Worm (Caenorhabditis elegans) whole organism, young adult: ENCODE data around the gene ZK1058.3.

Experiments used
- C06A6.2 ChIP-seq: fragments of 200-800 bp; sonication (Bioruptor generic); conservative IDR thresholded peaks from 2 replicates; pipeline ENCODE4 v1.3.6; 2022; ENCODE audit warnings: missing genetic modification characterization, missing compliant biosample characterization
- K12H6.12 ChIP-seq: fragments of 200-800 bp; sonication (Bioruptor generic); optimal IDR thresholded peaks from 2 replicates; lab custom pipeline; 2018; ENCODE audit warnings: mild to moderate bottlenecking, missing genetic modification characterization, missing compliant biosample characterization
- ama-1 ChIP-seq, 3 experiments: fragments of 150-350 bp in 1 of 3; sonication (generic microtip) in 2 of 3; optimal IDR thresholded peaks; 2 replicates each; lab custom pipeline; 2014 to 2018; ENCODE audit warnings: missing biosample characterization in 2 of 3, missing genetic modification characterization in 2 of 3, missing genetic modification reagents in 2 of 3
- hlh-12 ChIP-seq: sonication (generic microtip); optimal IDR thresholded peaks from 2 replicates; lab custom pipeline; 2016; ENCODE audit warnings: missing genetic modification characterization, missing compliant biosample characterization
- lin-40 ChIP-seq: sonication (generic microtip); optimal IDR thresholded peaks from 2 replicates; lab custom pipeline; 2016; ENCODE audit warnings: missing genetic modification characterization, mild to moderate bottlenecking, missing compliant biosample characterization, missing genotype, missing genetic modification reagents
- lsl-1 ChIP-seq: fragments of 200-800 bp; sonication (Bioruptor generic); optimal IDR thresholded peaks from 2 replicates; lab custom pipeline; 2018; ENCODE audit warnings: mild to moderate bottlenecking, missing genetic modification characterization, moderate library complexity, missing compliant biosample characterization
- nhr-80 ChIP-seq: sonication (generic microtip); optimal IDR thresholded peaks from 2 replicates; lab custom pipeline; 2016; ENCODE audit warnings: missing genetic modification characterization, missing compliant biosample characterization
- snpc-3.4 ChIP-seq: sonication (generic microtip); optimal IDR thresholded peaks from 2 replicates; lab custom pipeline; 2017; ENCODE audit warnings: missing genetic modification characterization, mild to moderate bottlenecking, missing compliant biosample characterization, antibody characterized with exemption, moderate library complexity, missing genotype, missing genetic modification reagents
- snpc-4 ChIP-seq, 5 experiments: fragments of 150-350 bp in 1 of 5; sonication (generic microtip) in 4 of 5; optimal IDR thresholded peaks; 2 replicates each; lab custom pipeline; 2014 to 2018; ENCODE audit warnings: missing genetic modification characterization in 5 of 5, missing biosample characterization in 3 of 5, antibody characterized with exemption in 2 of 5, mild to moderate bottlenecking in 2 of 5, missing compliant biosample characterization in 2 of 5, missing genotype in 2 of 5, moderate library complexity in 2 of 5, missing genetic modification reagents in 1 of 5
- tlf-1 ChIP-seq: fragments of 200-800 bp; sonication (Bioruptor generic); optimal IDR thresholded peaks from 2 replicates; lab custom pipeline; 2018; ENCODE audit warnings: mild to moderate bottlenecking, missing genetic modification characterization, missing compliant biosample characterization
- unc-62 ChIP-seq: fragments of 150-350 bp; optimal IDR thresholded peaks from 2 replicates; lab custom pipeline; 2014; ENCODE audit warnings: missing biosample characterization, missing genetic modification reagents, missing genetic modification characterization
- ztf-18 ChIP-seq: sonication (generic microtip); optimal IDR thresholded peaks from 2 replicates; lab custom pipeline; 2016; ENCODE audit warnings: missing genotype, mild to moderate bottlenecking, missing genetic modification characterization, missing compliant biosample characterization
- ztf-26 ChIP-seq: sonication (generic microtip); optimal IDR thresholded peaks from 2 replicates; lab custom pipeline; 2017; ENCODE audit warnings: missing genetic modification characterization, missing compliant biosample characterization

DNA sequence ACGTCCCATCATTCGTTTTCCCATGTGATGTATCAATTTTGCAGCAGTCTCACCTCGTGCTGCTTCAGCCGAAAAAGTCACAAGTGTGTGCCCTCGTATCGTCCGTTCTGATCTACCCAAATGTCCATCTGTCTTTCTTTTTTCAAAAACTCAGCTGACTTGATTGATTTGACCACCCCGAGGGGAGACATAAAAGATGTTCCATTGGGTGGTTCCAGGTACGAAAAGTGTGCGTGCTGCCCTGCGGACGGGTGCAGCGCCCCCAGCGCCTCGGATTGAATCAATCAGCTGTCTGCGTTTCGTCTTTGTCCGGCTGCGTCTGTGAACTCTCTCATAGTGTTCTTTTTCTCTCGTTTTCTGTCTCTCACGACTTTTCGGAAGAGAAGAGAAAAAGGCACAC, 34.6 kb downstream of the ZK1058.3 start:
- peak; percentile 29 for TF ChIP-seq ztf-26 (tag; lab: Kevin White, UChicago)
- no peak for TF ChIP-seq hlh-12 (tag; lab: Kevin White, UChicago)
- no peak for TF ChIP-seq ztf-18 (tag; lab: Kevin White, UChicago)
- TF ChIP-seq snpc-4 (GFP tag; optimal IDR thresholded peaks at IDR 0.05; lab: Kevin White, UChicago): no peak
- peak in 1 of 4 experiments; percentile 20 for TF ChIP-seq snpc-4 (tag; optimal IDR thresholded peaks at IDR 0.05; lab: Kevin White, UChicago)
- TF ChIP-seq K12H6.12: peak; percentile 25
- peak; percentile 61 for TF ChIP-seq nhr-80
- no peak for TF ChIP-seq lin-40 (tag; lab: Kevin White, UChicago)
- no peak for TF ChIP-seq ama-1 (optimal IDR thresholded peaks at IDR 0.05; lab: Kevin White, UChicago)
- no peak for TF ChIP-seq ama-1 (GFP tag; optimal IDR thresholded peaks at IDR 0.05; lab: Kevin White, UChicago)
- no peak for TF ChIP-seq lsl-1 (GFP tag; lab: Kevin White, UChicago)
- no peak for TF ChIP-seq tlf-1 (GFP tag; lab: Kevin White, UChicago)
- no peak for TF ChIP-seq unc-62
- TF ChIP-seq snpc-3.4 (tag; lab: Kevin White, UChicago): no peak
- TF ChIP-seq C06A6.2 (GFP tag; lab: Robert Waterston, UW): no peak
